Fruit fly (Drosophila melanogaster) whole organism: ENCODE results near the gene orb.

Experiments
- CG8478 ChIP-seq: fragments of >200 bp; optimal IDR thresholded peaks from 2 replicates; lab custom pipeline; 2018; ENCODE audit warnings: inconsistent platforms
- Dll ChIP-seq: fragments of >200 bp; optimal IDR thresholded peaks from 2 replicates; lab custom pipeline; 2017
- EcR ChIP-seq, 2 experiments: fragments of >200 bp; optimal IDR thresholded peaks; 2 replicates each; lab custom pipeline; 2017; ENCODE audit warnings: missing biosample characterization in 2 of 2, missing genetic modification characterization in 2 of 2, missing genetic modification reagents in 2 of 2
- pan ChIP-seq: fragments of >200 bp; optimal IDR thresholded peaks from 2 replicates; lab custom pipeline; 2017
- psq ChIP-seq: fragments of >200 bp; optimal IDR thresholded peaks from 2 replicates; lab custom pipeline; 2017
- usp ChIP-seq: fragments of >200 bp; optimal IDR thresholded peaks from 2 replicates; lab custom pipeline; 2017; ENCODE audit warnings: missing biosample characterization, missing genetic modification characterization, mixed read lengths

The orb gene

DNA sequence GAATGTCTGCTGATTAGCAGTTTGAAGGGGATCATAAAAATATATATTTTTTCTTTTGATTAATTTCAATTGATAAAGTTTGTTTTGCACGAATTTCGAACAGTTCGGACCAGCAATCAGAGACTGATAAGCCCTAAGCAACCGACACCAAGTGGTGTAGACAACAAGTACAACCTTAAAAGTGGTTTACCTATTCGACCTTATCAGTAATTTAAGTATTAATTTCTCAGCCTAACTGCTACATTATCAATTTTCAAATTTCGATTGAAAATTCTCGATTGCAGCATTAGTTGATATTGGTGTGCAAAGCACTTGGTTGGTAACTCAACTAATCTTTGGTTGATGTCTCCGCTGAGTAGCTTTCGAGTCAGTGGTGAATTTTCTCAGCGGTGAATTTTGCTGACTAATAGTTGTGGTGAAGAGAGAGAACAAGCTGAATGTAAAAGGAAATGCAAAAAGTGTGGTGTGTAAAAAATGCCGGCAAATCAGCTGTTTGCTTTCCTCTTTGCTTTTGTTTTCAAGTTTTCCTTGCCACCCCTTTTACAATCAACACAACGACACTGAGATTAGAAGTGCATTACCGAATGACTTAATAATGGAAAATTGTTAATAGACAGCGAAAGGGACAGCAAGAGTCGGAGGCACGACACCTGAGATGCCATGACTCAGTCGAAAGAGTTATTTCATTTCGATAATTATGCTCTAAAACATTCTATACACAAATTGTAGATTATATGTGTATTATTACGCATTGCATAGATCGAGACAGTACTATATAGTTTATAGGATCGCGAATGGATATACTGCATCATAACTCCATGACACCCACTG, 65.8 kb downstream of the orb start:
- no peak for TF ChIP-seq psq (lab: Kevin White, UChicago)
- no peak for TF ChIP-seq EcR (GFP tag; optimal IDR thresholded peaks at IDR 0.05; lab: Kevin White, UChicago)
- TF ChIP-seq pan (lab: Kevin White, UChicago), result no peak
- TF ChIP-seq usp (GFP tag; lab: Kevin White, UChicago), result no peak

dm6 chr3R:23212764-23213163, 67.9 kb downstream of the orb start:
- TF ChIP-seq pan (lab: Kevin White, UChicago), result no peak
- TF ChIP-seq EcR (GFP tag; optimal IDR thresholded peaks at IDR 0.05; lab: Kevin White, UChicago), result no peak
- no peak for TF ChIP-seq Dll (lab: Kevin White, UChicago)
- no peak for TF ChIP-seq psq (lab: Kevin White, UChicago)
- TF ChIP-seq CG8478 (lab: Kevin White, UChicago), result no peak
- no peak for TF ChIP-seq usp (GFP tag; lab: Kevin White, UChicago)

DNA sequence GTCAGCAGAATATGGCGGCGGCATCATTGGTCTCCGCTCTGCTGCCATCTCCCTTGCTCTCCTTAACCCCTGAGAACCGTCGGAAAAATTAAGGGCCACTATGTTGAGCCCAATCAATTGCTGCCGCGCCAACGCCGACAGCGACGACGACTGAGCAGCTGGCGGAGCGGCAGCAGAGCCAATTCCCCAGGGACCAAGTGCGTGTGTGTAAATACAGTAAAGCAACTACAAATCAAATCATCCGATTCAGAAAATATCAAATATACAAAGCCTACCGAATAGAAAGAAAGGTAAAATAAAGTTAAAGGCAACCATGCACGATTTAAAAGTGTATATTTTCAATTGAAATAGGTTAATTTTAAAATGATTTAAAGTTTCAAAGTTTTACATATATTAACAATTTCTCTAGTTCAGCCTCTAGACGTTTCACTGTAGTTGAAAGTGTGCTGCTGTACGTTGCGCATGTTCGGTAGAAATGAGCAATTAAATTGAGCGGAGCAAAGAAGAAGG, 68.9 kb downstream of the orb start:
- TF ChIP-seq EcR (GFP tag; optimal IDR thresholded peaks at IDR 0.05; lab: Kevin White, UChicago), result no peak
- TF ChIP-seq pan (lab: Kevin White, UChicago), result no peak
- TF ChIP-seq usp (GFP tag; lab: Kevin White, UChicago), result no peak
- no peak for TF ChIP-seq Dll (lab: Kevin White, UChicago)
- no peak for TF ChIP-seq psq (lab: Kevin White, UChicago)
- no peak for TF ChIP-seq CG8478 (lab: Kevin White, UChicago)
